Worm (Caenorhabditis elegans) whole organism, young adult: ENCODE data around the gene slc-30A9.
A peak's percentile ranks its signal among the peaks of the same experiment; 100 is the strongest.

Experiments used
- F23B12.7 ChIP-seq: sonication (generic microtip); optimal IDR thresholded peaks from 2 replicates; lab custom pipeline; 2017; ENCODE audit warnings: missing genetic modification characterization, mild to moderate bottlenecking, missing compliant biosample characterization, antibody characterized with exemption, moderate library complexity; ENCODE audit not compliant: insufficient read depth
- cebp-1 ChIP-seq, 2 experiments: fragments of 200-800 bp in 1 of 2; sonication (Bioruptor generic) in 1 of 2; sonication (generic microtip) in 1 of 2; IDR thresholded peaks in 1 of 2; optimal IDR thresholded peaks in 1 of 2; 2 replicates each; pipeline versions ENCODE4 v1.3.6 to Lab custom; 2017 to 2022; ENCODE audit warnings: missing compliant biosample characterization in 2 of 2, missing genetic modification characterization in 2 of 2, mild to moderate bottlenecking in 1 of 2, missing genetic modification reagents in 1 of 2, moderate library complexity in 1 of 2
- die-1 ChIP-seq: sonication (generic microtip); optimal IDR thresholded peaks from 2 replicates; lab custom pipeline; 2016; ENCODE audit warnings: missing genotype, mild to moderate bottlenecking, missing genetic modification characterization, missing compliant biosample characterization
- efl-1 ChIP-seq: fragments of 150-350 bp; optimal IDR thresholded peaks from 2 replicates; lab custom pipeline; 2014; ENCODE audit warnings: missing biosample characterization, missing genetic modification reagents, missing genetic modification characterization
- ets-4 ChIP-seq: fragments of 200-800 bp; sonication (Bioruptor generic); optimal IDR thresholded peaks from 2 replicates; lab custom pipeline; 2018; ENCODE audit warnings: mild to moderate bottlenecking, missing genetic modification characterization, missing compliant biosample characterization
- lin-35 ChIP-seq, 3 experiments: fragments of 150-350 bp in 2 of 3; sonication (generic microtip) in 1 of 3; optimal IDR thresholded peaks; 2 replicates each; lab custom pipeline; 2014 to 2018; ENCODE audit warnings: missing biosample characterization in 3 of 3, missing genetic modification characterization in 3 of 3, missing genetic modification reagents in 3 of 3
- madf-6 ChIP-seq: fragments of 200-800 bp; sonication (Bioruptor generic); IDR thresholded peaks from 2 replicates; pipeline ENCODE4 v1.3.6; 2022; ENCODE audit warnings: missing genetic modification reagents, missing genetic modification characterization, missing compliant biosample characterization
- madf-8 ChIP-seq: fragments of 200-800 bp; sonication (Bioruptor generic); conservative IDR thresholded peaks from 2 replicates; pipeline ENCODE4 v1.3.6; 2022; ENCODE audit warnings: missing genetic modification reagents, missing genetic modification characterization, missing compliant biosample characterization
- mes-4 ChIP-seq: sonication (generic microtip); optimal IDR thresholded peaks from 2 replicates; lab custom pipeline; 2016; ENCODE audit warnings: missing genotype, missing genetic modification characterization, missing compliant biosample characterization
- nhr-27 ChIP-seq: fragments of 200-800 bp; sonication (Bioruptor generic); optimal IDR thresholded peaks from 2 replicates; lab custom pipeline; 2018; ENCODE audit warnings: mild to moderate bottlenecking, missing genetic modification characterization, moderate library complexity, missing compliant biosample characterization
- sea-2 ChIP-seq: fragments of 200-800 bp; sonication (Bioruptor generic); IDR thresholded peaks from 2 replicates; pipeline ENCODE4 v1.3.6; 2022; ENCODE audit warnings: missing genetic modification characterization, missing compliant biosample characterization
- somi-1 ChIP-seq: fragments of 200-800 bp; sonication (Bioruptor generic); optimal IDR thresholded peaks from 2 replicates; lab custom pipeline; 2018; ENCODE audit warnings: mild to moderate bottlenecking, missing genetic modification characterization, missing compliant biosample characterization
- unc-62 ChIP-seq: fragments of 150-350 bp; optimal IDR thresholded peaks from 2 replicates; lab custom pipeline; 2014; ENCODE audit warnings: missing biosample characterization, missing genetic modification reagents, missing genetic modification characterization

DNA sequence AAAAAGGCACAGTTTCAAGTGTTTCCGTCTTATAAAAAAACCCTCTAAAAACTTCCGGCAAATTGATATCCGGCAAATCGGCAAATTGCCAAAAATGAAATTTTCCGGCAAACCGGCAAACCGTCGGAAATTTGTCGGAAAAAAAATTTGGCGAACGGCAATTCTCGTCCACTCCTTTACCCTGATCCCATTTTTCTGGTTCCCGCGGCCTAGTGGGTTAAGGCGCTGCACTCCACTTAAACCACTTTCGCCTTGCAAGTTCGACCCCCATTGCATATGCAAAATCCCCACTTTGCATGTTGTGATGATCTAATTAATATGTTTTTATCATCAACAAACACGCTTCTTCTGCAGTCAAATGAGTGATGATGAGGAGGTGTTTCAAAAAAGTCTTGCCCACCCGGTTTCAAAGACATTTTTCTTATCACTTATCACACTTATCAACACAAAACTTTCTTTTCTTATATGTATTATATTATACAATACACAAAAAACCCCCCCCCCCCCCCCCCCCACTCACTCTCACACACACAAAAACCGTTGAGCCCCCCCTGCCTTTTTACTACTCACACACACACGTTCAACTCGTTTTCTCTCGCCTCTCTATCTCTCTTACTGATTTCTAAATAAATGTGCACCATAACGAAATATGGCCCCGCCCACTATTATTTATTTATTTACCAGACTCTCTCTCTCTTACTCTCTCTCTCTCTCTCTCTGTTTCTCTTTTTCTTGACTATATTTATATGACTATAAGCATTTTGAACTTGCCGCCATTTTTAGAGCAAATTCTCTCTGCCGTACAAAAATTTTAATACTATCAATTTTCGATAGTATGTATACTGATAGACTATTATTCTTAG lies 45.7 kb downstream of the slc-30A9 start:
- TF ChIP-seq lin-35 (GFP tag; optimal IDR thresholded peaks at IDR 0.05; lab: Kevin White, UChicago) (no peak), mes-4 (tag; lab: Kevin White, UChicago) (no peak), cebp-1 (GFP tag; IDR thresholded peaks at IDR 0.05; lab: Robert Waterston, UW) (no peak), cebp-1 (tag; optimal IDR thresholded peaks at IDR 0.05; lab: Kevin White, UChicago) (peak; percentile 11), somi-1 (GFP tag; lab: Kevin White, UChicago) (no peak), unc-62 (no peak), efl-1 (GFP tag; lab: Kevin White, UChicago) (no peak), madf-6 (no peak), sea-2 (no peak), ets-4 (GFP tag; lab: Kevin White, UChicago) (no peak), nhr-27 (tag; lab: Kevin White, UChicago) (no peak), F23B12.7 (tag; lab: Kevin White, UChicago) (no peak), madf-8 (no peak), die-1 (tag; lab: Kevin White, UChicago) (no peak)
